Worm (Caenorhabditis elegans) whole organism, early embryonic: ENCODE data around the gene scav-1.

Experiments
- B0310.2 ChIP-seq: sonication (generic microtip); optimal IDR thresholded peaks from 2 replicates; lab custom pipeline; 2016; ENCODE audit warnings: mild to moderate bottlenecking, missing genetic modification characterization, missing compliant biosample characterization
- F13C5.2 ChIP-seq: sonication (generic microtip); optimal IDR thresholded peaks from 2 replicates; lab custom pipeline; 2017; ENCODE audit warnings: mild to moderate bottlenecking, missing genetic modification characterization, inconsistent platforms, missing compliant biosample characterization
- aly-1 ChIP-seq: sonication (generic microtip); optimal IDR thresholded peaks from 2 replicates; lab custom pipeline; 2016; ENCODE audit warnings: missing genetic modification characterization, missing compliant biosample characterization
- ama-1 ChIP-seq: fragments of 150-350 bp; optimal IDR thresholded peaks from 2 replicates; lab custom pipeline; 2014
- ceh-13 ChIP-seq: fragments of 200-800 bp; sonication (Bioruptor generic); optimal IDR thresholded peaks from 2 replicates; lab custom pipeline; 2018; ENCODE audit warnings: mild to moderate bottlenecking, missing genetic modification characterization, missing compliant biosample characterization
- ceh-36 ChIP-seq: sonication (generic microtip); optimal IDR thresholded peaks from 2 replicates; lab custom pipeline; 2016; ENCODE audit warnings: missing genetic modification characterization, inconsistent platforms, missing compliant biosample characterization
- ets-7 ChIP-seq: sonication (generic microtip); optimal IDR thresholded peaks from 2 replicates; lab custom pipeline; 2016; ENCODE audit warnings: missing genotype, missing genetic modification characterization, missing compliant biosample characterization
- flt-1 ChIP-seq: fragments of 200-800 bp; sonication (Bioruptor generic); IDR thresholded peaks from 2 replicates; pipeline ENCODE4 v1.3.6; 2022; ENCODE audit warnings: missing genetic modification characterization, missing compliant biosample characterization
- hmbx-1 ChIP-seq: sonication (generic microtip); optimal IDR thresholded peaks from 2 replicates; lab custom pipeline; 2016; ENCODE audit warnings: mild to moderate bottlenecking, missing genetic modification characterization, missing compliant biosample characterization
- hmg-4 ChIP-seq: fragments of 200-800 bp; sonication (Bioruptor generic); optimal IDR thresholded peaks from 2 replicates; lab custom pipeline; 2018; ENCODE audit warnings: mild to moderate bottlenecking, missing genetic modification characterization, missing compliant biosample characterization
- hnd-1 ChIP-seq: sonication (generic microtip); optimal IDR thresholded peaks from 2 replicates; lab custom pipeline; 2016; ENCODE audit warnings: missing genetic modification characterization, missing compliant biosample characterization
- pes-1 ChIP-seq: fragments of 200-800 bp; sonication (Bioruptor generic); IDR thresholded peaks from 2 replicates; pipeline ENCODE4 v1.3.6; 2022; ENCODE audit warnings: missing genetic modification reagents, missing genetic modification characterization, missing compliant biosample characterization
- scrt-1 ChIP-seq: fragments of 200-800 bp; sonication (Bioruptor generic); IDR thresholded peaks from 2 replicates; pipeline ENCODE4 v1.3.6; 2022; ENCODE audit warnings: missing genetic modification characterization, missing compliant biosample characterization
- sea-1 ChIP-seq: fragments of 200-800 bp; sonication (Bioruptor generic); conservative IDR thresholded peaks from 2 replicates; pipeline ENCODE4 v1.3.6; 2022; ENCODE audit warnings: missing genetic modification characterization, missing compliant biosample characterization
- tbx-11 ChIP-seq: fragments of 200-800 bp; sonication (Bioruptor generic); IDR thresholded peaks from 2 replicates; pipeline ENCODE4 v1.3.6; 2022; ENCODE audit warnings: missing genetic modification characterization, missing compliant biosample characterization
- tbx-37 ChIP-seq: fragments of 200-800 bp; sonication (Bioruptor generic); conservative IDR thresholded peaks from 2 replicates; pipeline ENCODE4 v1.3.6; 2022; ENCODE audit warnings: missing genetic modification reagents, missing genetic modification characterization, missing compliant biosample characterization
- tra-4 ChIP-seq: sonication (generic microtip); optimal IDR thresholded peaks from 2 replicates; lab custom pipeline; 2017; ENCODE audit warnings: missing genetic modification characterization, missing compliant biosample characterization

scav-1 gene

ce11 chrX:5400524-5400923 is at the start of gene scav-1:
Gene scav-1, minus strand, starts transcription at chrX:5400584.
- TF ChIP-seq ama-1 (lab: Kevin White, UChicago) (no peak), ets-7 (tag; lab: Kevin White, UChicago) (no peak), tbx-37 (GFP tag; lab: Robert Waterston, UW) (no peak), B0310.2 (tag; lab: Kevin White, UChicago) (no peak)

ce11 chrX:5447941-5448340 is 47.6 kb upstream of the scav-1 start, which contains the start of gene C25F6.8:
Gene C25F6.8, plus strand, starts transcription at chrX:5448241.
- TF ChIP-seq hnd-1 (tag; lab: Kevin White, UChicago), result no peak
- no peak for TF ChIP-seq ceh-13
- no peak for TF ChIP-seq ceh-36 (tag; lab: Kevin White, UChicago)
- TF ChIP-seq hmbx-1, result no peak
- TF ChIP-seq aly-1 (tag; lab: Kevin White, UChicago), result no peak
- TF ChIP-seq sea-1, result no peak

- TF ChIP-seq tbx-11 (GFP tag; lab: Robert Waterston, UW), result no peak
- no peak for TF ChIP-seq flt-1 (GFP tag; lab: Robert Waterston, UW)
- no peak for TF ChIP-seq hnd-1 (tag; lab: Kevin White, UChicago)
- TF ChIP-seq ceh-36 (tag; lab: Kevin White, UChicago), result no peak
- TF ChIP-seq tra-4 (tag; lab: Kevin White, UChicago), result no peak
- TF ChIP-seq pes-1, result no peak
- TF ChIP-seq hmg-4 (GFP tag; lab: Kevin White, UChicago), result no peak
- no peak for TF ChIP-seq aly-1 (tag; lab: Kevin White, UChicago)
- TF ChIP-seq ets-7 (tag; lab: Kevin White, UChicago), result no peak
- TF ChIP-seq sea-1, result no peak
- TF ChIP-seq scrt-1 (GFP tag; lab: Robert Waterston, UW), result no peak
- no peak for TF ChIP-seq tbx-37 (GFP tag; lab: Robert Waterston, UW)
Observed at ce11 chrX:5447381-5447780, 47.0 kb upstream of the scav-1 start.

- TF ChIP-seq hmg-4 (GFP tag; lab: Kevin White, UChicago) (no peak), pes-1 (no peak), hnd-1 (tag; lab: Kevin White, UChicago) (no peak)
Observed at ce11 chrX:5444863-5445262, 44.5 kb upstream of the scav-1 start, which contains the start of gene itm-2. Gene itm-2, plus strand, starts transcription at chrX:5445163.

- TF ChIP-seq hmg-4 (GFP tag; lab: Kevin White, UChicago) (no peak), ets-7 (tag; lab: Kevin White, UChicago) (no peak), hmbx-1 (no peak), B0310.2 (tag; lab: Kevin White, UChicago) (no peak), tbx-11 (GFP tag; lab: Robert Waterston, UW) (no peak), sea-1 (no peak), aly-1 (tag; lab: Kevin White, UChicago) (no peak), ama-1 (lab: Kevin White, UChicago) (no peak), ceh-36 (tag; lab: Kevin White, UChicago) (no peak), tbx-37 (GFP tag; lab: Robert Waterston, UW) (no peak), tra-4 (tag; lab: Kevin White, UChicago) (no peak), flt-1 (GFP tag; lab: Robert Waterston, UW) (no peak), scrt-1 (GFP tag; lab: Robert Waterston, UW) (no peak), ceh-13 (no peak)
Observed at ce11 chrX:5433912-5434311, 33.5 kb upstream of the scav-1 start.

- TF ChIP-seq ama-1 (lab: Kevin White, UChicago), result no peak
- peak; percentile 35 for TF ChIP-seq ceh-36 (tag; lab: Kevin White, UChicago)
- TF ChIP-seq ets-7 (tag; lab: Kevin White, UChicago), result no peak
- TF ChIP-seq flt-1 (GFP tag; lab: Robert Waterston, UW), result peak; percentile 67
- TF ChIP-seq F13C5.2 (tag; lab: Kevin White, UChicago), result peak; percentile 97
- peak; percentile 75 for TF ChIP-seq tbx-11 (GFP tag; lab: Robert Waterston, UW)
- no peak for TF ChIP-seq B0310.2 (tag; lab: Kevin White, UChicago)
- no peak for TF ChIP-seq hmbx-1
- TF ChIP-seq ceh-13, result peak; percentile 36
- TF ChIP-seq tra-4 (tag; lab: Kevin White, UChicago), result no peak
- TF ChIP-seq aly-1 (tag; lab: Kevin White, UChicago), result no peak
- TF ChIP-seq hnd-1 (tag; lab: Kevin White, UChicago), result no peak
- peak; percentile 93 for TF ChIP-seq hmg-4 (GFP tag; lab: Kevin White, UChicago)
- TF ChIP-seq scrt-1 (GFP tag; lab: Robert Waterston, UW), result 0 out of 2 replicates have a peak, but pooled peaks have one; percentile 41
- TF ChIP-seq pes-1, result no peak
- TF ChIP-seq sea-1, result 0 out of 2 replicates have a peak, but pooled peaks have one; percentile 40
- peak; percentile 68; the same call in 1 of the 2 replicates for TF ChIP-seq tbx-37 (GFP tag; lab: Robert Waterston, UW)
Observed at ce11 chrX:5429335-5429734, 29.0 kb upstream of the scav-1 start.

- TF ChIP-seq ceh-13 (no peak), B0310.2 (tag; lab: Kevin White, UChicago) (no peak), sea-1 (no peak), flt-1 (GFP tag; lab: Robert Waterston, UW) (no peak), hmg-4 (GFP tag; lab: Kevin White, UChicago) (no peak), scrt-1 (GFP tag; lab: Robert Waterston, UW) (no peak), tra-4 (tag; lab: Kevin White, UChicago) (no peak), aly-1 (tag; lab: Kevin White, UChicago) (no peak), ceh-36 (tag; lab: Kevin White, UChicago) (no peak), hnd-1 (tag; lab: Kevin White, UChicago) (no peak), tbx-37 (GFP tag; lab: Robert Waterston, UW) (no peak), F13C5.2 (tag; lab: Kevin White, UChicago) (no peak), tbx-11 (GFP tag; lab: Robert Waterston, UW) (no peak), ets-7 (tag; lab: Kevin White, UChicago) (no peak)
Observed at ce11 chrX:5414250-5414649, 13.9 kb upstream of the scav-1 start, which contains the start of gene C41A3.2. Gene C41A3.2, minus strand, starts transcription at chrX:5414350.
